Worm (Caenorhabditis elegans) whole organism, late embryonic: ENCODE results near the gene col-105.

Experiments
- ets-4 ChIP-seq: sonication (generic microtip); optimal IDR thresholded peaks from 2 replicates; lab custom pipeline; 2016; ENCODE audit warnings: missing genetic modification characterization, missing compliant biosample characterization
- hlh-15 ChIP-seq: sonication (generic microtip); optimal IDR thresholded peaks from 2 replicates; lab custom pipeline; 2016; ENCODE audit warnings: missing genetic modification characterization, missing compliant biosample characterization
- nhr-11 ChIP-seq: fragments of 150-350 bp; optimal IDR thresholded peaks from 2 replicates; lab custom pipeline; 2014; ENCODE audit warnings: missing biosample characterization, missing genetic modification characterization
- rnt-1 ChIP-seq: sonication (generic microtip); optimal IDR thresholded peaks from 2 replicates; lab custom pipeline; 2016; ENCODE audit warnings: missing genetic modification characterization, missing compliant biosample characterization
- sox-4 ChIP-seq: sonication (generic microtip); optimal IDR thresholded peaks from 2 replicates; lab custom pipeline; 2017; ENCODE audit warnings: mild to moderate bottlenecking, missing genetic modification characterization, inconsistent platforms, missing compliant biosample characterization
- unc-42 ChIP-seq: sonication (generic microtip); optimal IDR thresholded peaks from 2 replicates; lab custom pipeline; 2016; ENCODE audit warnings: missing genotype, missing genetic modification characterization, missing compliant biosample characterization
- unc-86 ChIP-seq: sonication (generic microtip); optimal IDR thresholded peaks from 2 replicates; lab custom pipeline; 2016; ENCODE audit warnings: missing genetic modification characterization, missing compliant biosample characterization
- ztf-16 ChIP-seq: sonication (generic microtip); optimal IDR thresholded peaks from 2 replicates; lab custom pipeline; 2017; ENCODE audit warnings: missing genetic modification characterization, missing compliant biosample characterization

ce11 chrIV:1377699-1378098 lies 18.7 kb upstream of the col-105 start:
- no peak for TF ChIP-seq nhr-11 (tag; lab: Kevin White, UChicago)
- TF ChIP-seq unc-42 (tag; lab: Kevin White, UChicago) = no peak
- no peak for TF ChIP-seq hlh-15 (tag; lab: Kevin White, UChicago)
- no peak for TF ChIP-seq ztf-16 (tag; lab: Kevin White, UChicago)
- TF ChIP-seq sox-4 = no peak
- no peak for TF ChIP-seq unc-86 (tag; lab: Kevin White, UChicago)
- no peak for TF ChIP-seq ets-4 (tag; lab: Kevin White, UChicago)
- no peak for TF ChIP-seq rnt-1 (tag; lab: Kevin White, UChicago)
